Worm (Caenorhabditis elegans): ENCODE data around the gene F57B1.9.
A peak's percentile ranks its signal among the peaks of the same experiment; 100 is the strongest.

Gene F57B1.9

DNA sequence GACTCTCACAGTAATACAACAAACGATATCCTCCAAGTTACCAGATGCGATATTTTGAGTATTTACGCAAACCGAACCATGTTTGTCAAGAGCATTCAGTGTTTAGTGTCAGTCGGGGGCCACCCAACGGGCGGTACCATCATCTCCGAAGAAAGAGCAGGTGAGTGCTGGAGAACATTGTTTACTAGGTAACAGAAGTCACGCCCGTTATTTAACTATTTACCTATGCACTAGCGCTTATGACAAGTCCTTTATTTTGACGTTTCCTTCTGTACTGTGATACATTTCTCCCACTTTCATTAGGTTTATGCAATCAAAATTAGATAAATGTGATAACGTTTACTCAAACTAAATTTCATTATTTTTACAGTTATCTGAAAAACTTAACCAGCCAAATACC lies 11.8 kb upstream of the F57B1.9 start, which contains the start of gene F57B1.6:
Gene F57B1.6, plus strand, starts transcription at position 79 of the 400 bp plus-strand sequence.
- no peak for TF ChIP-seq lin-40 (tag; optimal IDR thresholded peaks at IDR 0.05)
- no peak for TF ChIP-seq Y95B8A.8 (GFP tag; IDR thresholded peaks at IDR 0.05)
- no peak for TF ChIP-seq efl-1 (GFP tag; optimal IDR thresholded peaks at IDR 0.05)
- no peak for TF ChIP-seq zfh-2 (GFP tag; conservative IDR thresholded peaks at IDR 0.05)
- TF ChIP-seq rec-8 (tag; optimal IDR thresholded peaks at IDR 0.05): no peak
- TF ChIP-seq ekl-4 (GFP tag; IDR thresholded peaks at IDR 0.05): no peak
- TF ChIP-seq F55B11.4 (tag; optimal IDR thresholded peaks at IDR 0.05; ENCODE audit: borderline replicate concordance, insufficient read depth): no peak
- TF ChIP-seq repo-1 (tag; optimal IDR thresholded peaks at IDR 0.05): no peak
- TF ChIP-seq bed-1 (GFP tag; IDR thresholded peaks at IDR 0.05): no peak
- no peak for TF ChIP-seq ama-1 (optimal IDR thresholded peaks at IDR 0.05)
- no peak for TF ChIP-seq ama-1 (GFP tag; optimal IDR thresholded peaks at IDR 0.05)
- TF ChIP-seq K11D2.4 (GFP tag; IDR thresholded peaks at IDR 0.05): no peak
- TF ChIP-seq F52B5.7 (tag; optimal IDR thresholded peaks at IDR 0.05): no peak
- TF ChIP-seq mcd-1 (GFP tag; IDR thresholded peaks at IDR 0.05): no peak
- no peak for TF ChIP-seq ceh-58 (GFP tag; IDR thresholded peaks at IDR 0.05)

DNA sequence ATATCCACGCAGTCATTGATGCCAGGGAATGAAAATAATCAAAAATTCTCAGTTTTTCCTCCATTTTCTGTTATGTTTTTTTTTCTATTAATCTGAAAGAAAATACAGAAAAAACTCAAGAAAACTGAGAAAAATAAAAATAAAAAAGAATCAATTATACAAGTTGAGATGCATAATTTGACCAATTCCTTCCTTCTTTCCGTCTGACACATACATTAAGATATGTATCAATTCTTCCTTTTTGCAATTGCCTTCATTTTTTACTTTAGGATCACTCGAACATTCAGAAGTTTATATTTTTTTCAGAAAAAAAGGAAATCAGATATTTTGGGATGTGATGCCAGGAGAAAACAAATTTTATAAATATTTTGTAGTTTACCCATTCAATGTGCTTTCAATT lies 9.7 kb upstream of the F57B1.9 start, which contains the start of gene F57B1.5:
Gene F57B1.5, plus strand, starts transcription at position 301 of the 400 bp plus-strand sequence.
- no peak for TF ChIP-seq hmg-1.2 (GFP tag; IDR thresholded peaks at IDR 0.05)
- no peak for TF ChIP-seq nhr-120 (GFP tag; IDR thresholded peaks at IDR 0.05)
- no peak for TF ChIP-seq snpc-1.1 (tag; optimal IDR thresholded peaks at IDR 0.05; ENCODE audit: insufficient read depth)
- no peak for TF ChIP-seq mes-4 (tag; optimal IDR thresholded peaks at IDR 0.05)
- TF ChIP-seq Y56A3A.18 (GFP tag; IDR thresholded peaks at IDR 0.05): no peak
- TF ChIP-seq aptf-2 (GFP tag; conservative IDR thresholded peaks at IDR 0.05): no peak
- TF ChIP-seq madf-10 (tag; optimal IDR thresholded peaks at IDR 0.05): no peak
- no peak for TF ChIP-seq K11D2.4 (GFP tag; IDR thresholded peaks at IDR 0.05)
- no peak for TF ChIP-seq hmg-20 (GFP tag; IDR thresholded peaks at IDR 0.05)
- TF ChIP-seq F37B4.10 (GFP tag; IDR thresholded peaks at IDR 0.05): no peak
- TF ChIP-seq ZK185.1 (tag; optimal IDR thresholded peaks at IDR 0.05; ENCODE audit: poor library complexity, severe bottlenecking): no peak
- no peak for TF ChIP-seq Y53F4B.3 (GFP tag; IDR thresholded peaks at IDR 0.05)
- TF ChIP-seq ztf-28 (GFP tag; IDR thresholded peaks at IDR 0.05): no peak
- TF ChIP-seq tbx-9 (tag; optimal IDR thresholded peaks at IDR 0.05; ENCODE audit: borderline replicate concordance): no peak

DNA sequence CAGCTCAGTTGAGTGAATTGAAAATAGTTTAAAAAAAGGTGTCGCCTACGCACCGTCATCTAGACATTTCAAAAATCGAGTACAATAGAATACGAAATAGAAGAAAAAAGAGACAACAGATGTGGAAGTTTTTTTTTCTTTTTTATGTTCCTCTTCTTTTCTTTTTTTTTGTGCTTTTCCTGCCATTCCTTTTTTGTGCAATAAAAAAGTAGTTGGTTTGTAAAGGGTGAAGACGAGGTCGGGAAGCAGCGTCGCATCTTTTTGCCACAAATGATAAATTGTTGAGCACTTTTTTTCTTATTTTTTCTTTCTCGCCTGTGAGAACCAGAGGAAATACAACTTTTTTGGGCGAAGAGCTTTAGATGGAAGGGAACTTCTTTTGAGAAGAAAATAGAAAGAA lies 8.8 kb upstream of the F57B1.9 start:
- TF ChIP-seq madf-10 (tag; optimal IDR thresholded peaks at IDR 0.05) (no peak), K11D2.4 (GFP tag; IDR thresholded peaks at IDR 0.05) (no peak), bed-1 (GFP tag; IDR thresholded peaks at IDR 0.05) (no peak), tbp1 (GFP tag; optimal IDR thresholded peaks at IDR 0.05) (no peak), hlh-12 (tag; optimal IDR thresholded peaks at IDR 0.05) (no peak)

DNA sequence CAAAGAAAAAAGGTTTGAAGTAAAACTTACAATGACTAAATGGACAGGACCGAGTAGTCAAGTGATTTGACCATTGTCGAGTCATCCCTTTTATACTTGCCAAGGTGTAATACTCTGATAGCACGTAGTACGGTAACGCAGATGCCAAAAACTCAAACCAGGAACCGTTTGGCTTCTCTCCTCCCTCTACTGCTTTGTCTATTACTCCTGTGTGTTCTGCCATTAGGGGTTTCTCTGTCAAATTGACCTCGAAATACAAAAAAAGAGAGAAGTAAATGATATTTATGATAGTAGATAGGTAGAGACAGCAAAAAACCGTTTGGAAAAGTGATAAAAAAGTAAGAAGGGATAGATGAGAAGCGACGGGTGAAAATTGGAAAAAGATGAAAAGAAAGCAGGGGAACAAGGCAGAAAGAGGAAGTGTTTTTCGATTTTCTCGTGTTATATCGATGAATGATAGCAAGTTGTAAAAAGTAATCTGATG lies 4.4 kb upstream of the F57B1.9 start, which contains the start of the genes col-159 and col-160:
Gene col-159, minus strand, starts transcription at position 51 of the 484 bp plus-strand sequence.
Gene col-160, minus strand, starts transcription at position 63 of the 484 bp plus-strand sequence.
- peak; percentile 71 for TF ChIP-seq somi-1 (GFP tag; optimal IDR thresholded peaks at IDR 0.05)
- peak; percentile 75 for TF ChIP-seq ztf-26 (tag; optimal IDR thresholded peaks at IDR 0.05)
- no peak for TF ChIP-seq chd-7 (tag; optimal IDR thresholded peaks at IDR 0.05)
- no peak for TF ChIP-seq sdz-38 (tag; optimal IDR thresholded peaks at IDR 0.05)
- peak; percentile 58 for TF ChIP-seq lin-40 (tag; optimal IDR thresholded peaks at IDR 0.05)
